Worm (Caenorhabditis elegans): Measurements from ENCODE around the gene M117.6.

Gene M117.6

DNA sequence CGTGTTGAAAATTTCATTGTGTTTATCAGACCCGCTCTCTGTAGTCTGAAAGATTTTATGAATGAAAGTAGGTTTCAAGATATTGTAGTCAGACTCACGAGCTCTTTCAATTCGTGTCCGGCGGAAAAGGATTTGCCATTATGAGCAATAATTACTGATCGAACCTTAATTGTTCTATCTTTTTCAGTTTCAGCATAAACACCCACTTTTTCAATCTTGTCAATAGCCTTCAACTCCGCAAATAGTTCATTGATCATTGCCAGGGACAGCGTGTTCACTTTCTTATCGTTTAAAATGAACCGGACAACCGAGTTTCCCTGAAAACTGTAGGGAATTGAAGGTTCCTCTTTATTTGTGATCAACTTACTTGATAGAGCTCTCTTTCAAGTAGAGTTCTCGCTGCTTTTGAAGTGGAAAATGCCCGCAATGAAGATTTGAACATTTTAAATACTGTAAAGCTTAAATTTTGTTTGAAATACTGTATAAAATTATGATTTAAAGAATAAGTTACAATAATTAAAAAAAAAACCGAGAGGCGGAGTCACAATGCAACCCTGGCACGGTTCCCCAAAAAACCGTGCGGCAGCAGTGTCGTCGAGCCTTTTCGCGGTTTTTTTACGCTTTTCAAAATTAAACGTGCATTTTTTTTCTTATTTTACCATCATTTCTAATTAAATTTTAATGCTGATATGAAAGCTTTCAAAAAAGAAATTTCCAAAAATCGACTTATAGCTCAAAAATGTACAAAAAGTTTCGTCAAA lies 28.2 kb upstream of the M117.6 start, which contains the start of gene ech-2 (continued):
- TF ChIP-seq skn-1 (tag; optimal IDR thresholded peaks at IDR 0.05) (no peak), nhr-71 (tag; optimal IDR thresholded peaks at IDR 0.05) (peak; percentile 0), ceh-90 (tag; optimal IDR thresholded peaks at IDR 0.05) (peak; percentile 7), nhr-47 (tag; optimal IDR thresholded peaks at IDR 0.05) (peak; percentile 31), dpl-1 (GFP tag; optimal IDR thresholded peaks at IDR 0.05) (peak; percentile 27 to 46 (median 33)), swsn-7 (tag; optimal IDR thresholded peaks at IDR 0.05) (peak; percentile 9)

DNA sequence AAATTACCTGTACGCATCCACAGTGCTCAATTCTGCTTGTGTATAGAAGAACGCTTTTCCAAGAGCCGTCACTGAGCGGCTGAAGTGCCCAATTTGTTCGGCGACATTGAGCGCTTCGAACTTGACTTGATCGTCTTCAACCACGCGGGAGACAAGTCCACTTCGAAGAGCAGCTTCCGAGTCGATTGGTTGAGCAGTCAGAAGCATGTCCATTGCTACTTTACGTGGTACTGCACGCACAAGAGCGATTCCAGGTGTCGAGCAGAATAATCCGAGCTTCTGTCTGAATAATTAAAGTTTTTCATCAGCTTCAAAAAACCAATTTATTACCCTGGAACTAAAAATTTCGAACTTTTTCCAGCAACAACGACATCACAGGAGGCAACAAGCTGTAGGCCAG lies 27.5 kb upstream of the M117.6 start:
- no peak for TF ChIP-seq egl-13 (tag; optimal IDR thresholded peaks at IDR 0.05)

DNA sequence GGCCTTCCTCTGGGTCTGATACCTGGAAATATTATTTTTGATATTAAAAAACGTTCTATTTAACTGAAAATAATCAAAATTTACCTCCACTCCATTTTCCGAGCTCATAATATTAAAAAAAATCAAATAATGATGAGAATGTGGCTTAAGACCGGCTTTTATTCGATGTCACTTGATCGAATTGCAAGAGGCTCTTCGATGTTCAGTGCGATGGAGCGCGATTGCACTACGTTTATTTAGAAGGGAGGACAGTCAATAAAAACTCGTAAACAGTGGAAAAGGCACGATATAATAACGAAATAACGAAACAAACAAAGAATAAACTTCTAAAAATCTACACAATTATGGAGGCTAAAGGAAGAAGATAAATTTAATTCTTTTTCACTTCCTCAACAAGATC lies 26.9 kb upstream of the M117.6 start, which contains the start of gene tag-30:
TSS of gene tag-30 (minus strand) at position 383 of the 400 bp plus-strand sequence.
- TF ChIP-seq ama-1 (optimal IDR thresholded peaks at IDR 0.05) (peak; percentile 54), unc-130 (tag; optimal IDR thresholded peaks at IDR 0.05) (peak; percentile 32), nhr-85 (tag) (no peak), F16B12.6 (tag; optimal IDR thresholded peaks at IDR 0.05) (peak; percentile 13), lin-15B (tag; optimal IDR thresholded peaks at IDR 0.05) (peak; percentile 39), lsy-2 (tag; optimal IDR thresholded peaks at IDR 0.05) (peak in 1 of 2 experiments; percentile 70), unc-98 (GFP tag; IDR thresholded peaks at IDR 0.05) (no peak), hlh-17 (GFP tag; optimal IDR thresholded peaks at IDR 0.05; ENCODE audit: borderline replicate concordance) (no peak), grh-1 (GFP tag; IDR thresholded peaks at IDR 0.05) (no peak), ceh-82 (tag; optimal IDR thresholded peaks at IDR 0.05) (peak in 1 of 3 experiments; percentile 26), nhr-20 (tag; optimal IDR thresholded peaks at IDR 0.05) (peak; percentile 46), nhr-71 (tag; optimal IDR thresholded peaks at IDR 0.05) (peak; percentile 67), pag-3 (tag; optimal IDR thresholded peaks at IDR 0.05; ENCODE audit: borderline replicate concordance, insufficient read depth) (no peak), swsn-7 (tag; optimal IDR thresholded peaks at IDR 0.05) (peak; percentile 35), efl-1 (optimal IDR thresholded peaks at IDR 0.05) (peak; percentile 54 to 61), efl-1 (GFP tag; optimal IDR thresholded peaks at IDR 0.05 in 1 of 2) (peak; percentile 57 to 87), dsc-1 (tag; optimal IDR thresholded peaks at IDR 0.05) (peak; percentile 35), nhr-90 (tag; optimal IDR thresholded peaks at IDR 0.05; ENCODE audit: poor library complexity) (peak; percentile 31), fkh-10 (GFP tag; optimal IDR thresholded peaks at IDR 0.05) (no peak), lin-14 (GFP tag; optimal IDR thresholded peaks at IDR 0.05) (peak; percentile 81), C16A3.4 (tag; optimal IDR thresholded peaks at IDR 0.05) (peak; percentile 67), lin-35 (GFP tag; optimal IDR thresholded peaks at IDR 0.05) (peak; percentile 53 to 77), rnt-1 (tag; optimal IDR thresholded peaks at IDR 0.05) (peak; percentile 40), xbp-1 (tag; optimal IDR thresholded peaks at IDR 0.05) (peak; percentile 43), dpl-1 (GFP tag; optimal IDR thresholded peaks at IDR 0.05) (peak; percentile 17 to 69 (median 49)), irx-1 (tag; optimal IDR thresholded peaks at IDR 0.05) (peak; percentile 19), tbx-2 (tag; optimal IDR thresholded peaks at IDR 0.05) (peak; percentile 37), nhr-77 (tag; optimal IDR thresholded peaks at IDR 0.05) (peak; percentile 31)

DNA sequence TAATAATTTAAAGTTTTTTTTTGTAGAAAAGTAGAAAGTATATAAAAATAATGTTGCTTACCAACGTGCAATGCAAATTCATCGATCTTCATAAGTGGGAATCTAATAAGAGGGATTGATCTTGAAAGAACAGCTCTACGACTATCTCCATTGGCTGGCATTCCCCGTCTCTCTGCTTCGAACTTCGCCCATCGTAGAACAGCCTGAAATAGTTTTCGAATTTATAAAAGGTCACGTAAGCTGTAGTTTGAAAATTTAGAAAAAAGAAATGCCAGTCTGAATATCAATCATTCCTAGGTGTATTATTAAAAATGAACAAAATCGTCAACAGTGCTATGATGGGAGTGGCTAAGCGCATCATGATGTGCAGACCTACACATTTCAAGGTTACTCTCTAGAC lies 24.0 kb upstream of the M117.6 start, which contains the start of gene F38H4.5:
TSS of gene F38H4.5 (plus strand) at position 301 of the 400 bp plus-strand sequence.
- TF ChIP-seq aha-1 (tag; optimal IDR thresholded peaks at IDR 0.05) (no peak), rnt-1 (tag; optimal IDR thresholded peaks at IDR 0.05) (no peak), unc-30 (tag; optimal IDR thresholded peaks at IDR 0.05) (no peak), swsn-7 (tag; optimal IDR thresholded peaks at IDR 0.05) (no peak), sptf-1 (tag; optimal IDR thresholded peaks at IDR 0.05) (no peak), vab-15 (tag; optimal IDR thresholded peaks at IDR 0.05) (no peak), irx-1 (tag; optimal IDR thresholded peaks at IDR 0.05) (no peak), isw-1 (GFP tag; IDR thresholded peaks at IDR 0.05) (no peak), nhr-47 (tag; optimal IDR thresholded peaks at IDR 0.05) (no peak), lin-14 (GFP tag; optimal IDR thresholded peaks at IDR 0.05) (no peak), nhr-76 (tag; optimal IDR thresholded peaks at IDR 0.05) (no peak), alr-1 (tag; optimal IDR thresholded peaks at IDR 0.05; ENCODE audit: borderline replicate concordance) (no peak), aly-2 (tag; optimal IDR thresholded peaks at IDR 0.05) (no peak), mep-1 (tag; optimal IDR thresholded peaks at IDR 0.05) (no peak), lin-39 (tag; optimal IDR thresholded peaks at IDR 0.05) (no peak), lir-3 (tag; optimal IDR thresholded peaks at IDR 0.05; ENCODE audit: poor library complexity) (no peak), nhr-85 (tag) (no peak), hpl-2 (GFP tag; optimal IDR thresholded peaks at IDR 0.05) (no peak)
